Worm (Caenorhabditis elegans): ENCODE data around the gene puf-6.

DNA sequence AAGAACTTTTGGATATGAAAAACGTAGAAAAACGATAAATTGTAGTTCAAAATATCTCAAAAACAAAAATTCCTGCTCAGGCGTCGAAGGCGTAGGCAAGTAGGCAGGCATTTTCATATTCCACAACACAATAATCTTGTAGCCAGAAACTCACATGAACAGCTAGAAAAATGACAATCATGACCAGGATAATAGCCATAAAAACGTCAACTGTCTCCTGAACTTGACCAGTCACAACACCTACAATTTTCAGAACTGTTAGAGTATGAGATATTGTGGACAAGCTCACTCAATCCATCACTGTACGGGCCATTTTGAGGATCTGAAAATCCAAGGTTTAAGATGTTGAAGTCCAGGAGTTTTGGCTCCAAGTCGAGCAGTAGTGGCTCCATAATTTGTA, 45.8 kb downstream of the puf-6 start, which contains the start of gene Y38F1A.7:
- TF ChIP-seq zag-1 (tag; optimal IDR thresholded peaks at IDR 0.05): no peak
- no peak for TF ChIP-seq nhr-77 (tag; optimal IDR thresholded peaks at IDR 0.05)
- TF ChIP-seq elt-3 (tag; optimal IDR thresholded peaks at IDR 0.05): no peak
- no peak for TF ChIP-seq fkh-10 (GFP tag; optimal IDR thresholded peaks at IDR 0.05)
- no peak for TF ChIP-seq unc-39 (tag; optimal IDR thresholded peaks at IDR 0.05)
- no peak for TF ChIP-seq eor-1 (tag; optimal IDR thresholded peaks at IDR 0.05)
